Fruit fly (Drosophila melanogaster) whole organism, embryonic: ENCODE results near the gene CG9992.

Experiments
- ATbp ChIP-seq: fragments of 200-800 bp; sonication (Bioruptor generic); optimal IDR thresholded peaks from 2 replicates; lab custom pipeline; 2017; ENCODE audit warnings: missing biosample characterization, mild to moderate bottlenecking, missing genetic modification characterization, missing genetic modification reagents
- BEAF-32 ChIP-seq: fragments of 200-800 bp; sonication (Bioruptor generic); optimal IDR thresholded peaks from 3 replicates; lab custom pipeline; 2017; ENCODE audit warnings: missing biosample characterization, missing genetic modification characterization, mild to moderate bottlenecking, moderate library complexity, missing genetic modification reagents
- Bgb ChIP-seq: fragments of 200-800 bp; sonication (Bioruptor generic); IDR thresholded peaks from 2 replicates; pipeline ENCODE4 v1.3.6; 2022; ENCODE audit warnings: missing biosample characterization, missing genetic modification characterization; ENCODE audit not compliant: partially characterized antibody
- BtbVII ChIP-seq: fragments of 200-800 bp; sonication (Bioruptor generic); optimal IDR thresholded peaks from 3 replicates; lab custom pipeline; 2017; ENCODE audit warnings: missing biosample characterization, mild to moderate bottlenecking, missing genetic modification characterization
- CG11247 ChIP-seq: fragments of 200-800 bp; sonication (Bioruptor generic); IDR thresholded peaks from 2 replicates; pipeline ENCODE4 v1.3.6; 2022; ENCODE audit warnings: missing biosample characterization, missing genetic modification characterization
- CG11398 ChIP-seq: fragments of 200-800 bp; sonication (Bioruptor generic); optimal IDR thresholded peaks from 2 replicates; lab custom pipeline; 2016; ENCODE audit warnings: missing biosample characterization, missing genetic modification characterization
- CG11504 ChIP-seq: fragments of 200-800 bp; sonication (Bioruptor generic); optimal IDR thresholded peaks from 3 replicates; lab custom pipeline; 2019; ENCODE audit warnings: missing biosample characterization, mild to moderate bottlenecking, missing genetic modification characterization, moderate library complexity
- CG13287 ChIP-seq: fragments of 200-800 bp; sonication (Bioruptor generic); IDR thresholded peaks from 2 replicates; pipeline ENCODE4 v1.3.6; 2022; ENCODE audit warnings: missing biosample characterization, missing genetic modification characterization; ENCODE audit not compliant: partially characterized antibody
- CG17359 ChIP-seq: fragments of 200-800 bp; sonication (Bioruptor generic); optimal IDR thresholded peaks from 3 replicates; lab custom pipeline; 2018; ENCODE audit warnings: missing biosample characterization, mild to moderate bottlenecking, missing genetic modification characterization, moderate library complexity
- CG18764 ChIP-seq: fragments of 200-800 bp; sonication (Bioruptor generic); optimal IDR thresholded peaks from 3 replicates; lab custom pipeline; 2016; ENCODE audit warnings: missing biosample characterization, missing genetic modification characterization
- CG32767 ChIP-seq: fragments of 200-800 bp; sonication (Bioruptor generic); IDR thresholded peaks from 2 replicates; pipeline ENCODE4 v1.3.6; 2022; ENCODE audit warnings: missing biosample characterization, missing genetic modification characterization
- CG3281 ChIP-seq: fragments of 200-800 bp; sonication (Bioruptor generic); optimal IDR thresholded peaks from 3 replicates; lab custom pipeline; 2017; ENCODE audit warnings: missing biosample characterization, mild to moderate bottlenecking, missing genetic modification characterization
- CG3726 ChIP-seq: fragments of 200-800 bp; sonication (Bioruptor generic); IDR thresholded peaks from 3 replicates; pipeline ENCODE4, ENCODE4 v1.3.6; 2022; ENCODE audit warnings: missing biosample characterization, missing genetic modification characterization
- CG3995 ChIP-seq: fragments of 200-800 bp; sonication (Bioruptor generic); optimal IDR thresholded peaks from 3 replicates; lab custom pipeline; 2016; ENCODE audit warnings: missing biosample characterization, missing genetic modification characterization
- CG4328 ChIP-seq: fragments of 200-800 bp; sonication (Bioruptor generic); optimal IDR thresholded peaks from 3 replicates; lab custom pipeline; 2017; ENCODE audit warnings: missing biosample characterization, missing genetic modification reagents, missing genetic modification characterization
- CG4360 ChIP-seq: fragments of 200-800 bp; sonication (Bioruptor generic); IDR thresholded peaks from 2 replicates; pipeline ENCODE4 v1.3.6; 2022; ENCODE audit warnings: missing biosample characterization, missing genetic modification characterization
- CG4730 ChIP-seq: fragments of 200-800 bp; sonication (Bioruptor generic); IDR thresholded peaks from 2 replicates; pipeline ENCODE4 v1.3.6; 2022; ENCODE audit warnings: missing biosample characterization, missing genetic modification characterization
- CG5245 ChIP-seq: fragments of 200-800 bp; sonication (Bioruptor generic); optimal IDR thresholded peaks from 3 replicates; lab custom pipeline; 2016; ENCODE audit warnings: missing biosample characterization, missing genetic modification characterization
- CG7357 ChIP-seq: fragments of 200-800 bp; sonication (Bioruptor generic); IDR thresholded peaks from 3 replicates; pipeline ENCODE4 v1.3.6; 2022; ENCODE audit warnings: missing biosample characterization, missing genetic modification characterization
- CG7839 ChIP-seq: fragments of 200-800 bp; sonication (Bioruptor generic); optimal IDR thresholded peaks from 3 replicates; lab custom pipeline; 2018; ENCODE audit warnings: missing biosample characterization, mild to moderate bottlenecking, missing genetic modification characterization, moderate library complexity
- CG7987 ChIP-seq: fragments of 200-800 bp; sonication (Bioruptor generic); optimal IDR thresholded peaks from 2 replicates; lab custom pipeline; 2018; ENCODE audit warnings: missing biosample characterization, mild to moderate bottlenecking, missing genetic modification characterization, moderate library complexity
- CG9932 ChIP-seq: fragments of 200-800 bp; sonication (Bioruptor generic); IDR thresholded peaks from 2 replicates; pipeline ENCODE4 v1.3.6; 2022; ENCODE audit warnings: missing biosample characterization, missing genetic modification characterization
- Dip3 ChIP-seq: fragments of 200-800 bp; sonication (Bioruptor generic); optimal IDR thresholded peaks from 3 replicates; lab custom pipeline; 2016; ENCODE audit warnings: missing biosample characterization, missing genetic modification characterization
- Dp ChIP-seq: fragments of 200-800 bp; sonication (Bioruptor generic); optimal IDR thresholded peaks from 2 replicates; lab custom pipeline; 2018; ENCODE audit warnings: missing biosample characterization, mild to moderate bottlenecking, missing genetic modification characterization, moderate library complexity
- Ets65A ChIP-seq: fragments of 200-800 bp; sonication (Bioruptor generic); peaks from one replicate; lab custom pipeline; 2016; ENCODE audit warnings: missing biosample characterization, missing genetic modification characterization
- GATAe ChIP-seq: fragments of 200-800 bp; sonication (Bioruptor generic); conservative IDR thresholded peaks from 2 replicates; pipeline ENCODE4 v1.3.6; 2022; ENCODE audit warnings: missing biosample characterization, missing genetic modification characterization
- HLH3B ChIP-seq: fragments of 200-800 bp; sonication (Bioruptor generic); IDR thresholded peaks from 2 replicates; pipeline ENCODE4 v1.3.6; 2022; ENCODE audit warnings: missing biosample characterization, missing genetic modification characterization
- Hey ChIP-seq: fragments of 200-800 bp; sonication (Bioruptor generic); optimal IDR thresholded peaks from 3 replicates; lab custom pipeline; 2018; ENCODE audit warnings: missing biosample characterization, mild to moderate bottlenecking, missing genetic modification characterization
- MTF-1 ChIP-seq: fragments of 200-800 bp; sonication (Bioruptor generic); optimal IDR thresholded peaks from 2 replicates; lab custom pipeline; 2018; ENCODE audit warnings: missing biosample characterization, mild to moderate bottlenecking, missing genetic modification characterization, borderline replicate concordance
- NK7.1 ChIP-seq: fragments of 200-800 bp; sonication (Bioruptor generic); optimal IDR thresholded peaks from 3 replicates; lab custom pipeline; 2016; ENCODE audit warnings: missing biosample characterization, missing genetic modification characterization
- Nf-YA ChIP-seq: fragments of 200-800 bp; sonication (Bioruptor generic); IDR thresholded peaks from 2 replicates; pipeline ENCODE4 v1.3.6; 2022; ENCODE audit warnings: missing biosample characterization, missing genetic modification characterization
- Side ChIP-seq: fragments of 200-800 bp; sonication (Bioruptor generic); optimal IDR thresholded peaks from 2 replicates; lab custom pipeline; 2016; ENCODE audit warnings: missing biosample characterization, missing genetic modification characterization
- Taf1 ChIP-seq: fragments of 200-800 bp; sonication (Bioruptor generic); IDR thresholded peaks from 2 replicates; pipeline ENCODE4 v1.3.6; 2022; ENCODE audit warnings: missing biosample characterization, missing genetic modification characterization
- bab2 ChIP-seq: fragments of 200-800 bp; sonication (Bioruptor generic); optimal IDR thresholded peaks from 2 replicates; lab custom pipeline; 2016; ENCODE audit warnings: missing biosample characterization, missing genetic modification characterization
- bsh ChIP-seq, 2 experiments: fragments of 200-800 bp; sonication (Bioruptor generic); optimal IDR thresholded peaks; 2 replicates each; lab custom pipeline; 2017 to 2018; ENCODE audit warnings: mild to moderate bottlenecking in 2 of 2, missing biosample characterization in 2 of 2, missing genetic modification characterization in 2 of 2, moderate library complexity in 1 of 2
- cad ChIP-seq: fragments of >200 bp; optimal IDR thresholded peaks from 2 replicates; lab custom pipeline; 2017; ENCODE audit warnings: missing biosample characterization, missing genetic modification characterization
- cas ChIP-seq: fragments of 200-800 bp; sonication (Bioruptor generic); IDR thresholded peaks from 2 replicates; pipeline ENCODE4 v1.3.6; 2022; ENCODE audit warnings: missing biosample characterization, missing genetic modification characterization
- disco-r ChIP-seq: fragments of 200-800 bp; sonication (Bioruptor generic); optimal IDR thresholded peaks from 2 replicates; lab custom pipeline; 2016; ENCODE audit warnings: missing biosample characterization, missing genetic modification characterization
- dysf ChIP-seq: fragments of 200-800 bp; sonication (Bioruptor generic); IDR thresholded peaks from 3 replicates; pipeline ENCODE4 v1.3.6; 2022; ENCODE audit warnings: missing biosample characterization, missing genetic modification characterization
- emc ChIP-seq: fragments of 200-800 bp; sonication (Bioruptor generic); optimal IDR thresholded peaks from 2 replicates; lab custom pipeline; 2016; ENCODE audit warnings: missing biosample characterization, missing genetic modification characterization
- gcm2 ChIP-seq: fragments of 200-800 bp; sonication (Bioruptor generic); optimal IDR thresholded peaks from 2 replicates; lab custom pipeline; 2016; ENCODE audit warnings: missing biosample characterization, missing genetic modification characterization
- gfzf ChIP-seq: fragments of 200-800 bp; sonication (Bioruptor generic); optimal IDR thresholded peaks from 2 replicates; lab custom pipeline; 2016; ENCODE audit warnings: missing biosample characterization, mild to moderate bottlenecking, missing genetic modification characterization, moderate library complexity
- hbn ChIP-seq: fragments of 200-800 bp; sonication (Bioruptor generic); IDR thresholded peaks from 2 replicates; pipeline ENCODE4 v1.3.6; 2022; ENCODE audit warnings: missing biosample characterization, missing genetic modification characterization; ENCODE audit not compliant: partially characterized antibody
- her ChIP-seq: fragments of 200-800 bp; sonication (Bioruptor generic); optimal IDR thresholded peaks from 2 replicates; lab custom pipeline; 2016; ENCODE audit warnings: missing biosample characterization, missing genetic modification characterization
- kni ChIP-seq: fragments of 200-800 bp; sonication (Bioruptor generic); optimal IDR thresholded peaks from 3 replicates; lab custom pipeline; 2017; ENCODE audit warnings: mild to moderate bottlenecking, missing biosample characterization, missing genetic modification reagents, missing genetic modification characterization
- knrl ChIP-seq: fragments of 200-800 bp; sonication (Bioruptor generic); IDR thresholded peaks from 3 replicates; pipeline ENCODE4 v1.3.6; 2022; ENCODE audit warnings: missing biosample characterization, missing genetic modification characterization; ENCODE audit not compliant: partially characterized antibody
- pnt ChIP-seq: fragments of 200-800 bp; sonication (Bioruptor generic); optimal IDR thresholded peaks from 3 replicates; lab custom pipeline; 2016; ENCODE audit warnings: missing biosample characterization, missing genetic modification characterization
- trem ChIP-seq: fragments of 200-800 bp; optimal IDR thresholded peaks from 3 replicates; lab custom pipeline; 2019; ENCODE audit warnings: missing biosample characterization, mild to moderate bottlenecking, missing genetic modification characterization, moderate library complexity
- wek ChIP-seq: fragments of 200-800 bp; sonication (Bioruptor generic); optimal IDR thresholded peaks from 3 replicates; lab custom pipeline; 2018; ENCODE audit warnings: missing biosample characterization, mild to moderate bottlenecking, missing genetic modification characterization, moderate library complexity

CG9992 gene

dm6 chrX:16383667-16384515 lies 817 bp downstream of the CG9992 start (continued):
- TF ChIP-seq pnt (GFP tag; lab: Kevin White, UChicago) (no peak), CG18764 (GFP tag; lab: Kevin White, UChicago) (peak; percentile 68), ATbp (GFP tag; lab: Kevin White, UChicago) (peak; percentile 86), CG11247 (GFP tag; lab: Robert Waterston, UW) (peak; percentile 45; the same call in 1 of the 2 replicates), hbn (GFP tag; lab: Robert Waterston, UW) (no peak), CG9932 (GFP tag; lab: Robert Waterston, UW) (no peak; the same call in 1 of the 2 replicates), BEAF-32 (no peak), Taf1 (no peak), Dip3 (GFP tag; lab: Kevin White, UChicago) (peak; percentile 28), CG7987 (GFP tag; lab: Kevin White, UChicago) (peak; percentile 93), cas (GFP tag; lab: Robert Waterston, UW) (no peak), emc (GFP tag; lab: Kevin White, UChicago) (no peak), CG3995 (GFP tag; lab: Kevin White, UChicago) (peak; percentile 24), CG13287 (GFP tag; lab: Robert Waterston, UW) (no peak), dysf (GFP tag; lab: Robert Waterston, UW) (no peak; the same call in 2 of the 3 replicates), CG17359 (peak; percentile 88), MTF-1 (peak; percentile 89), CG32767 (GFP tag; lab: Robert Waterston, UW) (peak; percentile 48; the same call in 1 of the 2 replicates), kni (GFP tag; lab: Kevin White, UChicago) (peak; percentile 73), Dp (GFP tag; lab: Kevin White, UChicago) (no peak), CG5245 (GFP tag; lab: Kevin White, UChicago) (peak; percentile 15), bab2 (GFP tag; lab: Kevin White, UChicago) (peak; percentile 74), CG3281 (GFP tag; lab: Kevin White, UChicago) (peak; percentile 90), CG7839 (tag; lab: Kevin White, UChicago) (no peak), Hey (no peak), her (peak; percentile 63), Bgb (GFP tag; lab: Robert Waterston, UW) (no peak), CG7357 (GFP tag; lab: Robert Waterston, UW) (no peak), CG4730 (GFP tag; lab: Robert Waterston, UW) (no peak), HLH3B (GFP tag; lab: Robert Waterston, UW) (peak; percentile 58; the same call in 1 of the 2 replicates), CG11504 (no peak), trem (tag; lab: Kevin White, UChicago) (peak; percentile 40), Side (GFP tag; lab: Kevin White, UChicago) (peak; percentile 53), CG4360 (GFP tag; lab: Robert Waterston, UW) (no peak), gcm2 (no peak), GATAe (GFP tag; lab: Robert Waterston, UW) (no peak), gfzf (GFP tag; lab: Kevin White, UChicago) (no peak), CG11398 (GFP tag; lab: Kevin White, UChicago) (peak; percentile 68), wek (GFP tag; lab: Kevin White, UChicago) (peak; percentile 84), bsh (GFP tag; optimal IDR thresholded peaks at IDR 0.05; lab: Kevin White, UChicago) (peak in 1 of 2 experiments; percentile 80), cad (no peak), Nf-YA (peak; percentile 32; the same call in 1 of the 2 replicates), knrl (GFP tag; lab: Robert Waterston, UW) (no peak), BtbVII (GFP tag; lab: Kevin White, UChicago) (peak; percentile 94), CG4328 (peak; percentile 88), NK7.1 (GFP tag; lab: Kevin White, UChicago) (peak; percentile 74), CG3726 (GFP tag; lab: Robert Waterston, UW) (no peak; the same call in 2 of the 3 replicates), Ets65A (GFP tag; lab: Kevin White, UChicago) (no peak), disco-r (GFP tag; lab: Kevin White, UChicago) (peak; percentile 33)
